Worm (Caenorhabditis elegans) whole organism, L1 larva: Measurements from ENCODE around the gene lin-15B.

ENCODE experiments used
- Y116A8C.19 ChIP-seq: sonication (generic microtip); optimal IDR thresholded peaks from 2 replicates; lab custom pipeline; 2016; ENCODE audit warnings: missing compliant biosample characterization, missing genetic modification characterization, borderline replicate concordance
- alr-1 ChIP-seq: fragments of 200-800 bp; sonication (Bioruptor generic); optimal IDR thresholded peaks from 2 replicates; lab custom pipeline; 2018; ENCODE audit warnings: borderline replicate concordance, mild to moderate bottlenecking, missing genetic modification characterization, missing compliant biosample characterization
- aly-2 ChIP-seq: fragments of 150-350 bp; optimal IDR thresholded peaks from 2 replicates; lab custom pipeline; 2014; ENCODE audit warnings: missing biosample characterization, missing genetic modification characterization
- blmp-1 ChIP-seq: fragments of 150-350 bp; optimal IDR thresholded peaks from 2 replicates; lab custom pipeline; 2014; ENCODE audit warnings: missing biosample characterization, missing genetic modification characterization
- ceh-63 ChIP-seq: fragments of 200-800 bp; sonication (Bioruptor generic); optimal IDR thresholded peaks from 2 replicates; lab custom pipeline; 2018; ENCODE audit warnings: mild to moderate bottlenecking, missing genetic modification characterization, missing compliant biosample characterization
- ceh-82 ChIP-seq, 3 experiments: fragments of 150-350 bp in 1 of 3; sonication (generic microtip) in 2 of 3; optimal IDR thresholded peaks; 2 replicates each; lab custom pipeline; 2014 to 2017; ENCODE audit warnings: missing biosample characterization in 3 of 3, missing genetic modification characterization in 3 of 3
- ces-1 ChIP-seq: fragments of 150-350 bp; optimal IDR thresholded peaks from 2 replicates; lab custom pipeline; 2014; ENCODE audit warnings: missing biosample characterization, missing genetic modification reagents, missing genetic modification characterization
- efl-1 ChIP-seq, 4 experiments: fragments of 150-350 bp; optimal IDR thresholded peaks in 3 of 4; peaks in 1 of 4; 1 replicate in 1 of 4; 2 replicates in 3 of 4; lab custom pipeline; 2014; ENCODE audit warnings: missing biosample characterization in 2 of 4, missing genetic modification characterization in 2 of 4, missing genetic modification reagents in 2 of 4
- elt-2 ChIP-seq: sonication (generic microtip); optimal IDR thresholded peaks from 2 replicates; lab custom pipeline; 2016; ENCODE audit warnings: missing genetic modification characterization, mild to moderate bottlenecking, inconsistent platforms, missing compliant biosample characterization, missing genetic modification reagents
- elt-3 ChIP-seq, 6 experiments: fragments of 150-350 bp in 1 of 6; sonication (generic microtip); optimal IDR thresholded peaks; 2 replicates each; lab custom pipeline; 2017 to 2018; ENCODE audit warnings: missing biosample characterization in 6 of 6, missing genetic modification characterization in 6 of 6, inconsistent platforms in 1 of 6
- fkh-10 ChIP-seq: sonication (generic microtip); optimal IDR thresholded peaks from 2 replicates; lab custom pipeline; 2017; ENCODE audit warnings: missing biosample characterization, missing genetic modification reagents, missing genetic modification characterization
- fkh-8 ChIP-seq: sonication (generic microtip); optimal IDR thresholded peaks from 2 replicates; lab custom pipeline; 2016; ENCODE audit warnings: mild to moderate bottlenecking, missing genetic modification characterization, missing compliant biosample characterization
- fos-1 ChIP-seq: fragments of 150-350 bp; optimal IDR thresholded peaks from 2 replicates; lab custom pipeline; 2014; ENCODE audit warnings: missing biosample characterization, missing genetic modification characterization
- grh-1 ChIP-seq: fragments of 200-800 bp; sonication (Bioruptor generic); IDR thresholded peaks from 2 replicates; pipeline ENCODE4 v1.3.6; 2022; ENCODE audit warnings: missing genetic modification reagents, missing genetic modification characterization, missing compliant biosample characterization
- hlh-17 ChIP-seq: fragments of 200-800 bp; sonication (Bioruptor generic); optimal IDR thresholded peaks from 2 replicates; lab custom pipeline; 2018; ENCODE audit warnings: missing genetic modification characterization, mild to moderate bottlenecking, missing compliant biosample characterization, moderate library complexity, borderline replicate concordance
- irx-1 ChIP-seq: sonication (generic microtip); optimal IDR thresholded peaks from 2 replicates; lab custom pipeline; 2016; ENCODE audit warnings: missing genetic modification characterization, missing compliant biosample characterization
- lin-14 ChIP-seq: fragments of 200-800 bp; sonication (Bioruptor generic); optimal IDR thresholded peaks from 2 replicates; lab custom pipeline; 2018; ENCODE audit warnings: mild to moderate bottlenecking, missing genetic modification characterization, moderate library complexity, missing compliant biosample characterization
- lin-35 ChIP-seq, 2 experiments: fragments of 150-350 bp; optimal IDR thresholded peaks; 2 replicates each; lab custom pipeline; 2014; ENCODE audit warnings: missing biosample characterization in 2 of 2, missing genetic modification characterization in 2 of 2, missing genetic modification reagents in 2 of 2
- mdl-1 ChIP-seq, 2 experiments: fragments of 150-350 bp; optimal IDR thresholded peaks; 2 replicates each; lab custom pipeline; 2014 to 2017; ENCODE audit warnings: missing biosample characterization in 2 of 2, missing genetic modification characterization in 2 of 2, inconsistent platforms in 1 of 2
- mef-2 ChIP-seq: fragments of 150-350 bp; optimal IDR thresholded peaks from 2 replicates; lab custom pipeline; 2014; ENCODE audit warnings: missing biosample characterization, missing genetic modification characterization
- mep-1 ChIP-seq: fragments of 150-350 bp; optimal IDR thresholded peaks from 2 replicates; lab custom pipeline; 2014; ENCODE audit warnings: missing biosample characterization, missing genetic modification characterization
- nhr-12 ChIP-seq: sonication (generic microtip); optimal IDR thresholded peaks from 2 replicates; lab custom pipeline; 2017; ENCODE audit warnings: missing biosample characterization, missing genetic modification characterization
- nhr-19 ChIP-seq: fragments of 200-800 bp; sonication (Bioruptor generic); conservative IDR thresholded peaks from 2 replicates; pipeline ENCODE4 v1.3.6; 2022; ENCODE audit warnings: missing genetic modification characterization, missing compliant biosample characterization
- nhr-20 ChIP-seq: sonication (generic microtip); optimal IDR thresholded peaks from 2 replicates; lab custom pipeline; 2016; ENCODE audit warnings: mild to moderate bottlenecking, missing genetic modification characterization, missing compliant biosample characterization
- nhr-71 ChIP-seq: sonication (generic microtip); optimal IDR thresholded peaks from 2 replicates; lab custom pipeline; 2016; ENCODE audit warnings: mild to moderate bottlenecking, missing genetic modification characterization, moderate library complexity, missing compliant biosample characterization
- nhr-84 ChIP-seq: sonication (generic microtip); optimal IDR thresholded peaks from 2 replicates; lab custom pipeline; 2017; ENCODE audit warnings: missing biosample characterization, missing genetic modification characterization
- nhr-85 ChIP-seq: sonication (generic microtip); peaks from one replicate; lab custom pipeline; 2016; ENCODE audit warnings: missing genetic modification characterization, inconsistent platforms, missing compliant biosample characterization
- nhr-90 ChIP-seq: sonication (generic microtip); optimal IDR thresholded peaks from 2 replicates; lab custom pipeline; 2016; ENCODE audit warnings: mild to moderate bottlenecking, missing genetic modification characterization, missing compliant biosample characterization; ENCODE audit not compliant: poor library complexity
- snu-23 ChIP-seq: sonication (generic microtip); optimal IDR thresholded peaks from 2 replicates; lab custom pipeline; 2016; ENCODE audit warnings: missing genetic modification characterization, missing compliant biosample characterization
- sox-4 ChIP-seq: sonication (generic microtip); optimal IDR thresholded peaks from 2 replicates; lab custom pipeline; 2016; ENCODE audit warnings: missing genetic modification characterization, missing compliant biosample characterization
- sup-37 ChIP-seq: fragments of 200-800 bp; sonication (Bioruptor generic); optimal IDR thresholded peaks from 2 replicates; lab custom pipeline; 2018; ENCODE audit warnings: mild to moderate bottlenecking, missing genetic modification characterization, missing compliant biosample characterization
- tbx-2 ChIP-seq: sonication (generic microtip); optimal IDR thresholded peaks from 2 replicates; lab custom pipeline; 2016; ENCODE audit warnings: missing genetic modification characterization, missing compliant biosample characterization
- unc-130 ChIP-seq: fragments of 150-350 bp; optimal IDR thresholded peaks from 2 replicates; lab custom pipeline; 2017; ENCODE audit warnings: missing biosample characterization, missing genetic modification characterization, inconsistent platforms
- unc-98 ChIP-seq: fragments of 200-800 bp; sonication (Bioruptor generic); IDR thresholded peaks from 2 replicates; pipeline ENCODE4 v1.3.6; 2022; ENCODE audit warnings: missing genetic modification characterization, missing compliant biosample characterization
- vab-15 ChIP-seq: sonication (generic microtip); optimal IDR thresholded peaks from 2 replicates; lab custom pipeline; 2017; ENCODE audit warnings: missing genotype, mild to moderate bottlenecking, missing genetic modification characterization, missing compliant biosample characterization
- zag-1 ChIP-seq: fragments of 150-350 bp; optimal IDR thresholded peaks from 2 replicates; lab custom pipeline; 2014; ENCODE audit warnings: missing biosample characterization, missing genetic modification characterization
- zip-4 ChIP-seq: fragments of 200-800 bp; sonication (Bioruptor generic); optimal IDR thresholded peaks from 2 replicates; lab custom pipeline; 2018; ENCODE audit warnings: mild to moderate bottlenecking, missing genetic modification characterization, moderate library complexity, missing compliant biosample characterization

The lin-15B gene

DNA sequence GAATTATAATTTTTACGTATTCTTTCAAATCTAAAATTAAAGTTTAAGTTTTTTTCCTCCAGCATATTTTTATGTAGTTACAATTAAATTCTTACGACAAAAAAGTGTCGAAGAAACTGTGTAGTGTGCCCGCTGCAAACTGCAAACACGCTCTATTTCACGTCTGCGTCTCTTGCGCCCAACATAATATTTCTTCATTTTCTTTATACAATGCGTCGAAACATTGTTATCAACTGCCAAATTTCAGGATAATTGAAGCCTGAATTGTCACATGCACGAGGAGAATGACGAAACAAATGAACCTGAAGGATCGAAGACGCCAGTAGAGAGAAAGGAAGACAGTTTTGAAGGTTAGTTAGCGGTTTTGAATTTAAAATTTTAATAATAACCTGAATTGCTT lies 36.7 kb upstream of the lin-15B start, which contains the start of gene C03H12.1 (continued):
- TF ChIP-seq vab-15 (tag; lab: Kevin White, UChicago), result no peak
- no peak for TF ChIP-seq aly-2
- TF ChIP-seq zip-4 (GFP tag; lab: Kevin White, UChicago), result no peak

ce11 chrX:15693466-15693865 lies 32.5 kb upstream of the lin-15B start:
- TF ChIP-seq grh-1 (GFP tag; lab: Robert Waterston, UW), result no peak
- TF ChIP-seq ces-1, result no peak
- TF ChIP-seq unc-98 (GFP tag; lab: Robert Waterston, UW), result no peak
- TF ChIP-seq, all 84 proteins: peak for 0

ce11 chrX:15696400-15696799 lies 29.5 kb upstream of the lin-15B start, which contains the start of gene ZK662.2:
Gene ZK662.2, plus strand, starts transcription at chrX:15696700.
- TF ChIP-seq alr-1 (tag; lab: Kevin White, UChicago) (no peak), mef-2 (tag; lab: Kevin White, UChicago) (no peak), fkh-10 (no peak), nhr-85 (no peak), sup-37 (no peak), nhr-84 (tag; lab: Kevin White, UChicago) (no peak), mep-1 (no peak), elt-2 (tag; lab: Kevin White, UChicago) (no peak), ceh-63 (no peak)
- TF ChIP-seq, all 84 proteins: peak for 0

DNA sequence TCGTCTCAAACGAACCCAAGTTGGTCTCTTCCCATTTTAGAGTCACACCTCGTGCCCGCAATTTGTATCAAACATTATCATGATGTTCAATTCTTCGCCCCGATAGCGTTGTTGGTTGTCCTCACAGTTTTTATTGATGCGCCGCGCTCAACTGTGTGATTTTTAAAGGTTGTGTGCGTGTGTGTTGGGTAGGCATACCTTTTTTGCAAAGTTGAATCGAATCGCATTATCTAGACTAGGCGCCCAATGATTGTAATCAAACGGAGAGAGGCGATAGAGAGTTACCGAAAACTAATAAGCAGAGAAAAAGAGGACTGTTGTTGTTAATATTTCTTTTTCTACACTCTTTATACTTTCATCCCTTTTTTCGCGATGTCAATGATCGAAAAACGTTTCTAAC lies 25.7 kb upstream of the lin-15B start:
- TF ChIP-seq ceh-82 (tag; optimal IDR thresholded peaks at IDR 0.05; lab: Kevin White, UChicago) (no peak), elt-2 (tag; lab: Kevin White, UChicago) (peak; percentile 62), fkh-8 (tag; lab: Kevin White, UChicago) (no peak), nhr-71 (tag; lab: Kevin White, UChicago) (peak; percentile 39), vab-15 (tag; lab: Kevin White, UChicago) (no peak), nhr-20 (tag; lab: Kevin White, UChicago) (peak; percentile 66), sox-4 (tag; lab: Kevin White, UChicago) (no peak), nhr-85 (peak; percentile 91), elt-3 (tag; optimal IDR thresholded peaks at IDR 0.05; lab: Kevin White, UChicago) (peak in 5 of 6 experiments; percentile 44 to 75 (median 58)), ces-1 (no peak), fos-1 (tag; lab: Kevin White, UChicago) (peak; percentile 3), mdl-1 (tag; optimal IDR thresholded peaks at IDR 0.05; lab: Kevin White, UChicago) (peak in 1 of 2 experiments; percentile 67), tbx-2 (peak; percentile 18), nhr-90 (tag; lab: Kevin White, UChicago) (peak; percentile 43), zag-1 (tag; lab: Kevin White, UChicago) (no peak), nhr-19 (GFP tag; lab: Robert Waterston, UW) (peak; percentile 8; the same call in 1 of the 2 replicates), unc-130 (peak; percentile 20), blmp-1 (peak; percentile 61), lin-35 (GFP tag; optimal IDR thresholded peaks at IDR 0.05; lab: Kevin White, UChicago) (peak in 1 of 2 experiments; percentile 17), efl-1 (optimal IDR thresholded peaks at IDR 0.05; lab: Kevin White, UChicago) (no peak), efl-1 (GFP tag; optimal IDR thresholded peaks at IDR 0.05 in 1 of 2; lab: Kevin White, UChicago) (peak in 1 of 2 experiments; percentile 34), mef-2 (tag; lab: Kevin White, UChicago) (no peak), Y116A8C.19 (tag; lab: Kevin White, UChicago) (no peak), hlh-17 (GFP tag; lab: Kevin White, UChicago) (no peak), irx-1 (tag; lab: Kevin White, UChicago) (no peak), snu-23 (GFP tag; lab: Kevin White, UChicago) (peak; percentile 53), nhr-12 (tag; lab: Kevin White, UChicago) (no peak), lin-14 (GFP tag; lab: Kevin White, UChicago) (peak; percentile 74)
